Worm (Caenorhabditis elegans) whole organism, young adult: ENCODE measurements around the gene abch-1.

Experiments
- B0261.1 ChIP-seq: sonication (generic microtip); optimal IDR thresholded peaks from 2 replicates; lab custom pipeline; 2016; ENCODE audit warnings: mild to moderate bottlenecking, missing genetic modification characterization, moderate library complexity, missing compliant biosample characterization
- B0336.3 ChIP-seq: fragments of 200-800 bp; sonication (Bioruptor generic); IDR thresholded peaks from 2 replicates; pipeline ENCODE4 v1.3.6; 2022; ENCODE audit warnings: missing genetic modification characterization, missing compliant biosample characterization
- F37B4.10 ChIP-seq: fragments of 200-800 bp; sonication (Bioruptor generic); IDR thresholded peaks from 2 replicates; pipeline ENCODE4 v1.3.6; 2022; ENCODE audit warnings: missing genetic modification characterization, missing compliant biosample characterization
- F55B11.4 ChIP-seq: sonication (generic microtip); optimal IDR thresholded peaks from 2 replicates; lab custom pipeline; 2016; ENCODE audit warnings: missing compliant biosample characterization, missing genetic modification characterization, borderline replicate concordance; ENCODE audit not compliant: insufficient read depth
- Y56A3A.18 ChIP-seq: fragments of 200-800 bp; sonication (Bioruptor generic); IDR thresholded peaks from 2 replicates; pipeline ENCODE4 v1.3.6; 2022; ENCODE audit warnings: missing genetic modification reagents, missing genetic modification characterization, missing compliant biosample characterization
- Y79H2A.3 ChIP-seq: fragments of 200-800 bp; sonication (Bioruptor generic); conservative IDR thresholded peaks from 2 replicates; pipeline ENCODE4 v1.3.6; 2022; ENCODE audit warnings: missing genetic modification reagents, missing genetic modification characterization, missing compliant biosample characterization
- akir-1 ChIP-seq: fragments of 200-800 bp; sonication (Bioruptor generic); optimal IDR thresholded peaks from 2 replicates; lab custom pipeline; 2018; ENCODE audit warnings: mild to moderate bottlenecking, missing genetic modification characterization, moderate library complexity, missing compliant biosample characterization
- athp-1 ChIP-seq: sonication (generic microtip); optimal IDR thresholded peaks from 2 replicates; lab custom pipeline; 2017; ENCODE audit warnings: mild to moderate bottlenecking, missing genetic modification characterization, missing compliant biosample characterization
- attf-6 ChIP-seq: fragments of 200-800 bp; sonication (Bioruptor generic); IDR thresholded peaks from 2 replicates; pipeline ENCODE4 v1.3.6; 2022; ENCODE audit warnings: missing genetic modification reagents, missing genetic modification characterization, missing compliant biosample characterization
- bed-1 ChIP-seq: fragments of 200-800 bp; sonication (Bioruptor generic); IDR thresholded peaks from 2 replicates; pipeline ENCODE4 v1.3.6; 2022; ENCODE audit warnings: missing genetic modification reagents, missing genetic modification characterization, missing compliant biosample characterization
- ccch-3 ChIP-seq: fragments of 200-800 bp; sonication (Bioruptor generic); optimal IDR thresholded peaks from 2 replicates; lab custom pipeline; 2018; ENCODE audit warnings: mild to moderate bottlenecking, missing genetic modification characterization, missing compliant biosample characterization
- ceh-58 ChIP-seq: fragments of 200-800 bp; sonication (Bioruptor generic); IDR thresholded peaks from 2 replicates; pipeline ENCODE4 v1.3.6; 2022; ENCODE audit warnings: missing genetic modification characterization, missing compliant biosample characterization
- dox-1 ChIP-seq: fragments of 200-800 bp; sonication (Bioruptor generic); IDR thresholded peaks from 2 replicates; pipeline ENCODE4 v1.3.6; 2022; ENCODE audit warnings: missing genetic modification reagents, missing genetic modification characterization, missing compliant biosample characterization
- hrde-1 ChIP-seq: sonication (generic microtip); optimal IDR thresholded peaks from 2 replicates; lab custom pipeline; 2016; ENCODE audit warnings: missing genetic modification characterization, mild to moderate bottlenecking, missing compliant biosample characterization, moderate library complexity, missing genotype, missing genetic modification reagents, borderline replicate concordance
- hsf-1 ChIP-seq: fragments of 200-800 bp; sonication (Bioruptor generic); IDR thresholded peaks from 2 replicates; pipeline ENCODE4 v1.3.6; 2022; ENCODE audit warnings: missing genetic modification reagents, missing genetic modification characterization, missing compliant biosample characterization
- let-526 ChIP-seq: fragments of 200-800 bp; sonication (Bioruptor generic); IDR thresholded peaks from 2 replicates; pipeline ENCODE4 v1.3.6; 2022; ENCODE audit warnings: missing genetic modification reagents, missing genetic modification characterization, missing compliant biosample characterization
- lin-40 ChIP-seq: sonication (generic microtip); optimal IDR thresholded peaks from 2 replicates; lab custom pipeline; 2016; ENCODE audit warnings: missing genetic modification characterization, mild to moderate bottlenecking, missing compliant biosample characterization, missing genotype, missing genetic modification reagents
- lsl-1 ChIP-seq: fragments of 200-800 bp; sonication (Bioruptor generic); optimal IDR thresholded peaks from 2 replicates; lab custom pipeline; 2018; ENCODE audit warnings: mild to moderate bottlenecking, missing genetic modification characterization, moderate library complexity, missing compliant biosample characterization
- madf-6 ChIP-seq: fragments of 200-800 bp; sonication (Bioruptor generic); IDR thresholded peaks from 2 replicates; pipeline ENCODE4 v1.3.6; 2022; ENCODE audit warnings: missing genetic modification reagents, missing genetic modification characterization, missing compliant biosample characterization
- mes-4 ChIP-seq: sonication (generic microtip); optimal IDR thresholded peaks from 2 replicates; lab custom pipeline; 2016; ENCODE audit warnings: missing genotype, missing genetic modification characterization, missing compliant biosample characterization
- nfya-1 ChIP-seq: sonication (generic microtip); optimal IDR thresholded peaks from 2 replicates; lab custom pipeline; 2017; ENCODE audit warnings: antibody characterized with exemption, missing compliant biosample characterization, missing genetic modification characterization, borderline replicate concordance; ENCODE audit not compliant: insufficient read depth
- nfya-2 ChIP-seq: fragments of 200-800 bp; sonication (Bioruptor generic); IDR thresholded peaks from 2 replicates; pipeline ENCODE4 v1.3.6; 2022; ENCODE audit warnings: missing genetic modification reagents, missing genetic modification characterization, missing compliant biosample characterization
- nhr-90 ChIP-seq: sonication (generic microtip); optimal IDR thresholded peaks from 2 replicates; lab custom pipeline; 2016; ENCODE audit warnings: missing genotype, mild to moderate bottlenecking, missing genetic modification characterization, missing compliant biosample characterization
- rcor-1 ChIP-seq: fragments of 200-800 bp; sonication (Bioruptor generic); IDR thresholded peaks from 2 replicates; pipeline ENCODE4 v1.3.6; 2022; ENCODE audit warnings: missing genetic modification reagents, missing genetic modification characterization, missing compliant biosample characterization
- sdz-38 ChIP-seq: sonication (generic microtip); optimal IDR thresholded peaks from 2 replicates; lab custom pipeline; 2016; ENCODE audit warnings: missing genotype, missing genetic modification characterization, missing compliant biosample characterization
- tbp1 ChIP-seq: fragments of 200-800 bp; sonication (Bioruptor generic); optimal IDR thresholded peaks from 2 replicates; lab custom pipeline; 2018; ENCODE audit warnings: mild to moderate bottlenecking, missing genetic modification characterization, missing compliant biosample characterization
- tbx-9 ChIP-seq: sonication (generic microtip); optimal IDR thresholded peaks from 2 replicates; lab custom pipeline; 2016; ENCODE audit warnings: borderline replicate concordance, missing genetic modification characterization, inconsistent platforms, missing compliant biosample characterization
- xnd-1 ChIP-seq: sonication (generic microtip); optimal IDR thresholded peaks from 2 replicates; lab custom pipeline; 2016; ENCODE audit warnings: missing genotype, missing genetic modification reagents, missing genetic modification characterization, missing compliant biosample characterization
- zim-3 ChIP-seq: sonication (generic microtip); optimal IDR thresholded peaks from 2 replicates; lab custom pipeline; 2017; ENCODE audit warnings: mild to moderate bottlenecking, missing genetic modification characterization, moderate library complexity, missing compliant biosample characterization
- ztf-18 ChIP-seq: sonication (generic microtip); optimal IDR thresholded peaks from 2 replicates; lab custom pipeline; 2016; ENCODE audit warnings: missing genotype, mild to moderate bottlenecking, missing genetic modification characterization, missing compliant biosample characterization

abch-1 gene

DNA sequence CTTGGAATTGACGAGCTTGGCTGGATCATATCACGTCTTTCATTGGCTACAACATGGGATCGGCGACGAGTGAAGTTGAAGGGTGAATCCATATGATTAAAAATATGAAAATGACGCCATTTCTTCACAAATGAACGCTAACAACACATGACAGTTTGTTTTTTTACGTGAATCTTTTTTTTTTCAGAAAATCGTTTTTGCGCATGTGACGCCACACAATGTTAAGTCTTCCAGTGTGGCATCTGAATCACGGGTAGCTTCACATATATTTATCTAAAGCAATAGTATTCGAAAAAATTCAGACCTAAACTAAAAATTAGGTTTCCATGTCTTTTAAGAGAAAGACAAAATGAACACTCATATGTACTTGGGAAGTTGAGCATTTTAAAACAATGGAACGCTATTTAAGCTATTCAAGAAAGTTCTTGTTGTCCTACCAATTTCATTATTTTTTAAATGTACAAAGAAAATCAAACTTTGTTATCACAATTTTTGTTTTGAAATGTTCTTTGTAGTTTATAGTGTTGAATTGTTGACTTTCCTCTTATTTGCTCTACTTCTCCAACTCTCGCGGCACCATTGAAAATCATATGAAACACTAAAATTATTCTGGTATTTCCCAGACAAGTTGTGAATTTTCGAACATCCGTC is 46.4 kb downstream of the abch-1 start, which contains the start of the genes lido-16 and plpp-1.2:
Gene lido-16, minus strand, starts transcription at position 101 of the 651 bp plus-strand sequence.
Gene plpp-1.2, plus strand, starts transcription at position 601 of the 651 bp plus-strand sequence.
- TF ChIP-seq bed-1 (GFP tag; lab: Robert Waterston, UW), result no peak
- TF ChIP-seq tbx-9 (tag; lab: Kevin White, UChicago), result no peak
- no peak for TF ChIP-seq Y56A3A.18 (GFP tag; lab: Robert Waterston, UW)
- no peak for TF ChIP-seq ccch-3 (GFP tag; lab: Kevin White, UChicago)
- TF ChIP-seq madf-6 (GFP tag; lab: Robert Waterston, UW), result no peak
- TF ChIP-seq F37B4.10, result no peak
- no peak for TF ChIP-seq B0261.1 (tag; lab: Kevin White, UChicago)

DNA sequence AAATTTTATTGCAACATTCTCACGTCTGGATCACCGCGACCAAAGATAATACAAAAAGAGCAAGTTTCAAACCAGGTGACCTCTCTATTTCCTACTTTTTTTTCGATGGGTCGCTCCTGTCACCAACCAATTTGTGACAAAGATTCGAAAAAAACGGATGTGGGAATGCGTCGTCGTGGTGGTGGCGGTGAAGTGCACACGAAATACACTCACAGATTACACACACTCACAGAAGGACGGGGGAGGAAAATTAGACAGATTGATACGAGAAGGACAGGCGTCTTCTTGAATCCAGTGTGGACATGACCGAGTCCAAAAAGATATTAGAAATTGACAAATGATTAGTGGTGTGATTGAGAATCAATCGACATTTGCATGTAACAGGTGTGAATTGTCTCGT is 48.7 kb downstream of the abch-1 start:
- TF ChIP-seq tbp1, result no peak
- TF ChIP-seq xnd-1 (tag; lab: Kevin White, UChicago), result no peak
- TF ChIP-seq mes-4 (tag; lab: Kevin White, UChicago), result no peak
- TF ChIP-seq F55B11.4, result no peak
- no peak for TF ChIP-seq zim-3 (tag; lab: Kevin White, UChicago)
- no peak for TF ChIP-seq ceh-58
- TF ChIP-seq nhr-90 (tag; lab: Kevin White, UChicago), result no peak
- no peak for TF ChIP-seq hsf-1 (GFP tag; lab: Robert Waterston, UW)
- TF ChIP-seq athp-1, result no peak
- no peak for TF ChIP-seq B0336.3 (GFP tag; lab: Robert Waterston, UW)
- TF ChIP-seq let-526 (GFP tag; lab: Robert Waterston, UW), result no peak
- TF ChIP-seq sdz-38 (tag; lab: Kevin White, UChicago), result no peak
- TF ChIP-seq ztf-18, result no peak
- TF ChIP-seq akir-1 (GFP tag; lab: Kevin White, UChicago), result no peak
- TF ChIP-seq rcor-1 (GFP tag; lab: Robert Waterston, UW), result no peak
- TF ChIP-seq, all 124 proteins: peak for 0

DNA sequence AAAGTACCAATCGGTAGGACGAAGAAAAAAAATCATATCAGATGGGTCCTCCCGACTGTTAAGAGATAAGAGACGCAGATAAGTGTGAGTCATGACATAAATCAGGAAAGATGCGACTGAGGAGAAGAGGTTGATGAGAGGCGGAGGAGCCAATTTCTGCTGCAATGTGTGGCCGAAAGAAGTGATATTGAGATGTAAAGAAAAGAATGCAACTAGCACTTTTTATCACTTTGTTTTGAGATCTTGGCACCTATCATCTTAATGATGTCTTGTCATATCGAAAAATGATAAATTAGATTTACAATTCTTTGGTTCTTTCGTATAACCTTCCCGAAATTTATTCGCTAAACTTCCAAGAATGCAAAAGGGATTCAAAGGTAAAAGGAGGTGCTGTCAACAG is 49.3 kb downstream of the abch-1 start, which contains the start of gene del-10:
Gene del-10, minus strand, starts transcription at position 24 of the 400 bp plus-strand sequence.
- TF ChIP-seq hrde-1 (tag; lab: Kevin White, UChicago) (no peak), Y79H2A.3 (GFP tag; lab: Robert Waterston, UW) (no peak), zim-3 (tag; lab: Kevin White, UChicago) (no peak), attf-6 (no peak), nfya-2 (GFP tag; lab: Robert Waterston, UW) (no peak), lsl-1 (GFP tag; lab: Kevin White, UChicago) (no peak), dox-1 (GFP tag; lab: Robert Waterston, UW) (no peak), nfya-1 (tag; lab: Kevin White, UChicago) (no peak), lin-40 (tag; lab: Kevin White, UChicago) (no peak), let-526 (GFP tag; lab: Robert Waterston, UW) (no peak)
